Worm (Caenorhabditis elegans): ENCODE data around the gene cpna-3.

Gene cpna-3

DNA sequence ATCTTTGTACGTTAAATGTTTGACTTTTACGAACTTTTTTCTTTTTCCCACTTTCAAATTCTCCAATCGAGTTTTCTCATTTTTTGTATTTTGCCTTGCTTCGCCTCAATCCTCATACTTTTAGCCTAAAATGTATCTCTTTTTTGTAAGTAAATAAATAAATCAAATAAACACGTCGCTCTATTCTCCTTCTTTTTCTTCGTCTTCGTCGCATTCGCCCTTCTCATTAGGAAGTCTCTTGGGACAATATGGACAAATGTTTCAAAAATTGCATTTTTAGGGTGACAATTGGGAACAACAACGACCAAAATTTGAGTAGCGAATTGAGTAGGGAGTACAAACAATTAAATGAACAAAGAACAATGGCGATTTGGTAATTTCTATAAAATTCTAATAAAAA lies 4.6 kb upstream of the cpna-3 start:
- TF ChIP-seq nhr-12 (tag; optimal IDR thresholded peaks at IDR 0.05) (no peak), daf-12 (tag; optimal IDR thresholded peaks at IDR 0.05) (no peak), lsy-12 (tag; optimal IDR thresholded peaks at IDR 0.05) (no peak), nfya-1 (tag; optimal IDR thresholded peaks at IDR 0.05; ENCODE audit: insufficient read depth) (peak; percentile 8), mdl-1 (tag; optimal IDR thresholded peaks at IDR 0.05) (no peak), fkh-10 (GFP tag; optimal IDR thresholded peaks at IDR 0.05) (peak; percentile 82)

DNA sequence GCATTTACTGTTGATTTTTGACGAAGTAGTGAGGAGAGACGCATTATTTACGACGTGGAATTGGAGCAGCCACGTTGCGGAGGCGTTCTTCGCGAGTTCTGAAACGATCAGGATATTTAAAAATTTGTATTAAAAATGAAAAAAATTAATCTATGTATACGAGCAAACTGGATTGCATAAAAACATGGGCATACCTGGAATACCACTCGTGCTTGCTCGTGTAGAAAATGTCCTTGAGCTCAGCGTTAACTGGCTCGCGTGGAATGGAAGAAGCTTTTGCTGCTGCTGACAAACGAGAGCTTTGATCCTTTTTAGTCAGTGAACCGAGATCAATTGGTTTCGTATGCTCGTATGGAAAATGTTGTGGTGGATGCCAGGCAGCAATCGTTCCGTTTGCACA lies 2.7 kb upstream of the cpna-3 start, which contains the start of gene lpl-1:
Gene lpl-1, minus strand, starts transcription at position 101 of the 400 bp plus-strand sequence.
- TF ChIP-seq nhr-237 (tag; optimal IDR thresholded peaks at IDR 0.05): no peak
- TF ChIP-seq egl-27 (tag; optimal IDR thresholded peaks at IDR 0.05): no peak
- no peak for TF ChIP-seq elt-3 (tag; optimal IDR thresholded peaks at IDR 0.05)
- TF ChIP-seq fos-1 (tag; optimal IDR thresholded peaks at IDR 0.05): no peak
- no peak for TF ChIP-seq fkh-2 (tag; optimal IDR thresholded peaks at IDR 0.05)
- no peak for TF ChIP-seq jun-1 (tag; optimal IDR thresholded peaks at IDR 0.05)
- no peak for TF ChIP-seq ceh-9 (tag; optimal IDR thresholded peaks at IDR 0.05)
- no peak for TF ChIP-seq mdl-1 (tag; optimal IDR thresholded peaks at IDR 0.05)
- no peak for TF ChIP-seq unc-39 (tag; optimal IDR thresholded peaks at IDR 0.05)
- no peak for TF ChIP-seq fkh-10 (GFP tag; optimal IDR thresholded peaks at IDR 0.05)
- no peak for TF ChIP-seq eor-1 (tag; optimal IDR thresholded peaks at IDR 0.05)
- no peak for TF ChIP-seq ceh-28 (tag; optimal IDR thresholded peaks at IDR 0.05)
- no peak for TF ChIP-seq hmg-11 (tag; optimal IDR thresholded peaks at IDR 0.05)
- TF ChIP-seq elt-2 (tag; optimal IDR thresholded peaks at IDR 0.05): no peak
- TF ChIP-seq nhr-28 (tag; optimal IDR thresholded peaks at IDR 0.05): no peak

DNA sequence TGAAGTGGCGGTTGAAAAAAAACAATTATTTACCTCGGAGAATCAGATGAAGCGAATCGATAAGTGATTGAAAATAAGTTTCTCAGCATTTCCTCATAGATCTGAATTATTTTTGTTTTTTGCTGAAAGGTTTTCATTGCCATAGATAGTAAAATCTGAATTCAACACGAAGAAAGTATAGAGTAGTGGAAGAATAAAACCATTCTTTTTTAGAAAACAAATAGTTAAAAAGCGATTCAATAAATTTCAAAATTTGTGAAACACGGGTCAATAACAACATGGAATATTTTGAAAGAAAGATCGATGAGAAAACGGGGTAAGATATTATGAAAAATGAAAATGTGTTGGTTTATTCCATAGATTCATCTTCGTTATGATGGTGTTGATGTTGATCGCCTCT lies 2.3 kb upstream of the cpna-3 start, which contains the start of gene mrpl-42:
Gene mrpl-42, minus strand, starts transcription at position 101 of the 400 bp plus-strand sequence.
- no peak for TF ChIP-seq nhr-237 (tag; optimal IDR thresholded peaks at IDR 0.05)
- TF ChIP-seq nhr-25 (tag; optimal IDR thresholded peaks at IDR 0.05): no peak
- TF ChIP-seq ZK546.5 (tag; optimal IDR thresholded peaks at IDR 0.05): no peak
- no peak for TF ChIP-seq mml-1 (tag; optimal IDR thresholded peaks at IDR 0.05)
- no peak for TF ChIP-seq fos-1 (tag; optimal IDR thresholded peaks at IDR 0.05)
- TF ChIP-seq lin-15B (tag; optimal IDR thresholded peaks at IDR 0.05): no peak
- no peak for TF ChIP-seq sea-2 (GFP tag; optimal IDR thresholded peaks at IDR 0.05)
- TF ChIP-seq egl-27 (tag; optimal IDR thresholded peaks at IDR 0.05): no peak
- TF ChIP-seq R02D3.7 (tag; optimal IDR thresholded peaks at IDR 0.05): no peak
- no peak for TF ChIP-seq lsy-12 (tag; optimal IDR thresholded peaks at IDR 0.05)
- TF ChIP-seq aly-2 (tag; optimal IDR thresholded peaks at IDR 0.05): no peak
- no peak for TF ChIP-seq pqm-1 (tag; optimal IDR thresholded peaks at IDR 0.05)
- TF ChIP-seq nhr-28 (tag; optimal IDR thresholded peaks at IDR 0.05): no peak
- no peak for TF ChIP-seq egl-5 (tag; optimal IDR thresholded peaks at IDR 0.05)
- no peak for TF ChIP-seq ama-1 (optimal IDR thresholded peaks at IDR 0.05)
- TF ChIP-seq elt-2 (tag; optimal IDR thresholded peaks at IDR 0.05): no peak
- no peak for TF ChIP-seq pha-4 (tag; optimal IDR thresholded peaks at IDR 0.05)
- no peak for TF ChIP-seq ceh-28 (tag; optimal IDR thresholded peaks at IDR 0.05)
- TF ChIP-seq snpc-4 (tag; optimal IDR thresholded peaks at IDR 0.05): no peak

DNA sequence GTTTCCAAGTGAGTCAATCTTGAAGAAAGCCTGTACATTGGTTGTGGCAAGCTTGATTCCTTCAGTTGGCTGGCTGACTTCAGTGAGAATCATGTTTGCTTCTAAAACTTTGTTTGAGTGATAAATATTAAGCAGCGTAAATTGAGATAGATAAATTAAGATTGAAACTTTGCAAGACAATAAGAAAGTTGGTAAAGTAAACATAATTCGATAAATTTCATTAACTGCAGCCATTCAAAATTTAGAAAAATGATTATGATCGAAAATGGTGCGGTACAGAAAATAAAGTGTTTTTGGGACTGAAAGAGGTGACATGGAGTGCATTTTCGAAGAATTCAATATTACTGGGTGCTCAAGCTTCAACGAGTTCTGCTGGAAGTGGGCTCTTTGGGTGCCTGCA lies 1.1 kb upstream of the cpna-3 start, which contains the start of gene icln-1:
Gene icln-1, minus strand, starts transcription at position 101 of the 400 bp plus-strand sequence.
- TF ChIP-seq nhr-237 (tag; optimal IDR thresholded peaks at IDR 0.05): no peak
- TF ChIP-seq ztf-11 (tag; optimal IDR thresholded peaks at IDR 0.05): no peak
- TF ChIP-seq egl-27 (tag; optimal IDR thresholded peaks at IDR 0.05): no peak
- TF ChIP-seq pqm-1 (tag; optimal IDR thresholded peaks at IDR 0.05): no peak
- TF ChIP-seq lsy-12 (tag; optimal IDR thresholded peaks at IDR 0.05): no peak
- TF ChIP-seq R02D3.7 (tag; optimal IDR thresholded peaks at IDR 0.05): no peak
- TF ChIP-seq jun-1 (tag; optimal IDR thresholded peaks at IDR 0.05): no peak

DNA sequence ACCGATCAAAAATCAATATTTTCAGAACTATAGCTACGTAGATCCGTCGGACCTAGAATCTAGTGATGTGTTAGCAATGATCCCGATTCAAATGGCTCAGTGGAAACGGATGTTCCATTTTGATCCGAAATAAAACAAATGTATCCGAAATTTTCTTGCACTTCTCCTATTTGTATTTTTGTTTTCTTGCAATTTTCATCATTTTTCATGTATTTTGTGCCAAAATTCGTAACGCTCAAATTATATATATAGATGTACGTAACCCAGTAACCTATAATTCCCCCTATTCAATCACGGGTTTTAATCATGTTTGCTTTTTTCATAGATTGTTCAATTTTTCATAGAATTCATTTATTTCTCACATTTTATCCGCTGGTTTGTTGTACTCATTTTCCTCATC lies 2.3 kb downstream of the cpna-3 start, which contains the start of gene gldi-10:
Gene gldi-10, plus strand, starts transcription at position 301 of the 400 bp plus-strand sequence.
- no peak for TF ChIP-seq nhr-237 (tag; optimal IDR thresholded peaks at IDR 0.05)
- no peak for TF ChIP-seq nhr-43 (tag; optimal IDR thresholded peaks at IDR 0.05; ENCODE audit: poor library complexity, severe bottlenecking)
- TF ChIP-seq eor-1 (tag; optimal IDR thresholded peaks at IDR 0.05): no peak
- no peak for TF ChIP-seq ama-1 (optimal IDR thresholded peaks at IDR 0.05)
- TF ChIP-seq aly-2 (tag; optimal IDR thresholded peaks at IDR 0.05): no peak
- no peak for TF ChIP-seq ceh-28 (tag; optimal IDR thresholded peaks at IDR 0.05)
- TF ChIP-seq ztf-11 (tag; optimal IDR thresholded peaks at IDR 0.05): no peak
- no peak for TF ChIP-seq pqm-1 (tag; optimal IDR thresholded peaks at IDR 0.05)
- no peak for TF ChIP-seq ztf-4 (tag; optimal IDR thresholded peaks at IDR 0.05)
- TF ChIP-seq elt-1 (tag; optimal IDR thresholded peaks at IDR 0.05): no peak
- TF ChIP-seq fos-1 (tag; optimal IDR thresholded peaks at IDR 0.05): no peak
- TF ChIP-seq unc-62 (GFP tag; optimal IDR thresholded peaks at IDR 0.05): no peak
- no peak for TF ChIP-seq nhr-77 (tag; optimal IDR thresholded peaks at IDR 0.05)
- no peak for TF ChIP-seq ceh-9 (tag; optimal IDR thresholded peaks at IDR 0.05)
- no peak for TF ChIP-seq egl-5 (tag; optimal IDR thresholded peaks at IDR 0.05)
- no peak for TF ChIP-seq nhr-11 (tag; optimal IDR thresholded peaks at IDR 0.05)
- no peak for TF ChIP-seq snpc-4 (tag; optimal IDR thresholded peaks at IDR 0.05)

Measured in whole organism, L3 larva.